Worm (Caenorhabditis elegans) whole organism, L4 larva: ENCODE results near the gene ZK1290.10.
A peak's percentile ranks its signal among the peaks of the same experiment; 100 is the strongest.

ENCODE experiments used
- F37D6.2 ChIP-seq: sonication (generic microtip); optimal IDR thresholded peaks from 2 replicates; lab custom pipeline; 2016; ENCODE audit warnings: mild to moderate bottlenecking, missing genetic modification characterization, missing compliant biosample characterization
- ZK337.2 ChIP-seq: fragments of 200-800 bp; sonication (Bioruptor generic); IDR thresholded peaks from 2 replicates; pipeline ENCODE4 v1.3.6; 2022; ENCODE audit warnings: missing genetic modification reagents, missing genetic modification characterization, missing compliant biosample characterization
- aha-1 ChIP-seq: fragments of 150-350 bp; peaks from one replicate; lab custom pipeline; 2014; ENCODE audit warnings: missing biosample characterization, missing genetic modification characterization
- ama-1 ChIP-seq: fragments of 150-350 bp; optimal IDR thresholded peaks from 2 replicates; lab custom pipeline; 2014; ENCODE audit warnings: inconsistent platforms, mixed read lengths
- ceh-32 ChIP-seq: sonication (generic microtip); optimal IDR thresholded peaks from 2 replicates; lab custom pipeline; 2016; ENCODE audit warnings: mild to moderate bottlenecking, missing genetic modification characterization, missing compliant biosample characterization; ENCODE audit not compliant: poor library complexity
- ctbp-1 ChIP-seq: fragments of 200-800 bp; sonication (Bioruptor generic); IDR thresholded peaks from 2 replicates; pipeline ENCODE4 v1.3.6; 2022; ENCODE audit warnings: missing genetic modification reagents, missing genetic modification characterization, missing compliant biosample characterization
- dpl-1 ChIP-seq: fragments of 150-350 bp; optimal IDR thresholded peaks from 2 replicates; lab custom pipeline; 2014; ENCODE audit warnings: missing biosample characterization, missing genetic modification reagents, missing genetic modification characterization
- duxl-1 ChIP-seq: sonication (generic microtip); optimal IDR thresholded peaks from 2 replicates; lab custom pipeline; 2016; ENCODE audit warnings: mild to moderate bottlenecking, missing genetic modification characterization, moderate library complexity, missing compliant biosample characterization; ENCODE audit not compliant: poor library complexity
- dve-1 ChIP-seq: sonication (generic microtip); optimal IDR thresholded peaks from 2 replicates; lab custom pipeline; 2017; ENCODE audit warnings: antibody characterized with exemption, mild to moderate bottlenecking, missing genetic modification characterization, missing compliant biosample characterization; ENCODE audit not compliant: insufficient read depth
- egl-27 ChIP-seq: sonication (generic microtip); optimal IDR thresholded peaks from 3 replicates; lab custom pipeline; 2017; ENCODE audit warnings: missing biosample characterization, missing genetic modification reagents, missing genetic modification characterization
- egl-43 ChIP-seq: fragments of 200-800 bp; sonication (Bioruptor generic); IDR thresholded peaks from 2 replicates; pipeline ENCODE4 v1.3.6; 2022; ENCODE audit warnings: missing genetic modification reagents, missing genetic modification characterization, missing compliant biosample characterization
- hmg-1.1 ChIP-seq: fragments of 200-800 bp; sonication (Bioruptor generic); IDR thresholded peaks from 2 replicates; pipeline ENCODE4 v1.3.6; 2022; ENCODE audit warnings: missing genetic modification reagents, missing genetic modification characterization, missing compliant biosample characterization
- lin-29 ChIP-seq: fragments of 200-800 bp; sonication (Bioruptor generic); IDR thresholded peaks from 2 replicates; pipeline ENCODE4 v1.3.6; 2022; ENCODE audit warnings: missing genetic modification reagents, missing genetic modification characterization, missing compliant biosample characterization
- lsy-2 ChIP-seq, 2 experiments: fragments of 150-350 bp in 1 of 2; sonication (generic microtip) in 1 of 2; optimal IDR thresholded peaks; 2 replicates each; lab custom pipeline; 2014 to 2017; ENCODE audit warnings: missing biosample characterization in 2 of 2, missing genetic modification characterization in 2 of 2
- mep-1 ChIP-seq: fragments of 150-350 bp; sonication (generic microtip); optimal IDR thresholded peaks from 3 replicates; lab custom pipeline; 2014; ENCODE audit warnings: missing biosample characterization, missing genetic modification characterization
- mxl-2 ChIP-seq: fragments of 200-800 bp; sonication (Bioruptor generic); conservative IDR thresholded peaks from 2 replicates; pipeline ENCODE4 v1.3.6; 2022; ENCODE audit warnings: missing genetic modification reagents, missing genetic modification characterization, missing compliant biosample characterization
- nhr-10 ChIP-seq: fragments of 150-350 bp; optimal IDR thresholded peaks from 2 replicates; lab custom pipeline; 2014; ENCODE audit warnings: missing biosample characterization, missing genetic modification characterization
- nhr-25 ChIP-seq: sonication (generic microtip); optimal IDR thresholded peaks from 2 replicates; lab custom pipeline; 2017; ENCODE audit warnings: missing genetic modification characterization, mild to moderate bottlenecking, missing compliant biosample characterization, antibody characterized with exemption, moderate library complexity, borderline replicate concordance; ENCODE audit not compliant: insufficient read depth
- nhr-41 ChIP-seq: fragments of 200-800 bp; sonication (Bioruptor generic); IDR thresholded peaks from 2 replicates; pipeline ENCODE4 v1.3.6; 2022; ENCODE audit warnings: missing genetic modification reagents, missing genetic modification characterization, missing compliant biosample characterization
- nhr-48 ChIP-seq: sonication (generic microtip); optimal IDR thresholded peaks from 2 replicates; lab custom pipeline; 2016; ENCODE audit warnings: mild to moderate bottlenecking, missing genetic modification characterization, missing compliant biosample characterization
- nhr-76 ChIP-seq: fragments of 150-350 bp; optimal IDR thresholded peaks from 2 replicates; lab custom pipeline; 2014; ENCODE audit warnings: missing biosample characterization, missing genetic modification characterization
- nhr-77 ChIP-seq: fragments of 150-350 bp; optimal IDR thresholded peaks from 2 replicates; lab custom pipeline; 2014; ENCODE audit warnings: missing biosample characterization, missing genetic modification characterization
- php-3 ChIP-seq: fragments of 200-800 bp; sonication (Bioruptor generic); IDR thresholded peaks from 2 replicates; pipeline ENCODE4 v1.3.6; 2022; ENCODE audit warnings: missing genetic modification reagents, missing genetic modification characterization, missing compliant biosample characterization
- set-16 ChIP-seq: fragments of 200-800 bp; sonication (Bioruptor generic); IDR thresholded peaks from 2 replicates; pipeline ENCODE4 v1.3.6; 2022; ENCODE audit warnings: missing genetic modification reagents, missing genetic modification characterization, missing compliant biosample characterization
- snpc-1.2 ChIP-seq: fragments of 200-800 bp; sonication (Bioruptor generic); IDR thresholded peaks from 2 replicates; pipeline ENCODE4 v1.3.6; 2022; ENCODE audit warnings: missing genetic modification reagents, missing genetic modification characterization, missing compliant biosample characterization
- spr-3 ChIP-seq: fragments of 200-800 bp; sonication (Bioruptor generic); optimal IDR thresholded peaks from 2 replicates; lab custom pipeline; 2018; ENCODE audit warnings: mild to moderate bottlenecking, missing genetic modification characterization, missing compliant biosample characterization
- tag-97 ChIP-seq: fragments of 200-800 bp; sonication (Bioruptor generic); IDR thresholded peaks from 2 replicates; pipeline ENCODE4 v1.3.6; 2022; ENCODE audit warnings: missing genetic modification characterization, missing compliant biosample characterization
- tra-1 ChIP-seq: fragments of 200-800 bp; sonication (Bioruptor generic); IDR thresholded peaks from 2 replicates; pipeline ENCODE4 v1.3.6; 2022; ENCODE audit warnings: missing genetic modification reagents, missing genetic modification characterization, missing compliant biosample characterization
- unc-39 ChIP-seq: sonication (generic microtip); optimal IDR thresholded peaks from 2 replicates; lab custom pipeline; 2017; ENCODE audit warnings: missing biosample characterization, missing genetic modification characterization
- unc-62 ChIP-seq, 3 experiments: fragments of 150-350 bp in 1 of 3; sonication (generic microtip); optimal IDR thresholded peaks in 2 of 3; peaks in 1 of 3; 1 replicate in 1 of 3; 2 replicates in 2 of 3; lab custom pipeline; 2014 to 2017; ENCODE audit warnings: missing biosample characterization in 3 of 3, missing genetic modification characterization in 3 of 3, missing genetic modification reagents in 3 of 3, missing genotype in 1 of 3
- zag-1 ChIP-seq: fragments of 150-350 bp; optimal IDR thresholded peaks from 2 replicates; lab custom pipeline; 2014; ENCODE audit warnings: missing biosample characterization, missing genetic modification characterization
- zfp-3 ChIP-seq: fragments of 200-800 bp; sonication (Bioruptor generic); conservative IDR thresholded peaks from 2 replicates; pipeline ENCODE4 v1.3.6; 2022; ENCODE audit warnings: missing genetic modification reagents, missing genetic modification characterization, missing compliant biosample characterization
- zip-11 ChIP-seq: fragments of 200-800 bp; sonication (Bioruptor generic); IDR thresholded peaks from 2 replicates; pipeline ENCODE4 v1.3.6; 2022; ENCODE audit warnings: missing genetic modification characterization, missing compliant biosample characterization
- zip-2 ChIP-seq: fragments of 150-350 bp; optimal IDR thresholded peaks from 2 replicates; lab custom pipeline; 2014; ENCODE audit warnings: missing biosample characterization, missing genetic modification characterization

Gene ZK1290.10

DNA sequence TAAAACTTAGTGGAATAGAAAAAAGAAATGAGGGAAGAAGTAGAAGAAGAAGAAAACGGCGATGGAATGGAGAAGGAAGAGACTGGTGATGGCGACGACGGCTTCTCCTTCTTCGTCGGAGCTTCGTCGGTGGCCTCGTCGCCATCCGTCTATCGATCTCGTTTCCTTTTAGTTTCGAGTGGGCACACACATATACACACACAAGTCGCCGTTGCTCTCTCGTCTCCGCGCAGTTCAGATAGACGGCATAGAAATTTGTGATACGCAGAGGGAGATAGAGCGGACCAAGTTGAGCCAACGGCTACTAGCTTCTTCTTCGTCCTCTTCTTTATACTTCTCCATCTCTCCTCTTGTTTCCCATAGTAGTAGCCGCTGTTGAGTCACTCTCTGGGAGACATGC, 39.5 kb upstream of the ZK1290.10 start (continued):
- TF ChIP-seq lsy-2 (tag; optimal IDR thresholded peaks at IDR 0.05; lab: Kevin White, UChicago) (peak in 1 of 2 experiments; percentile 27), php-3 (no peak), ama-1 (lab: Kevin White, UChicago) (no peak), set-16 (peak; percentile 54; the same call in 1 of the 2 replicates), zfp-3 (no peak), zip-11 (GFP tag; lab: Robert Waterston, UW) (no peak), ZK337.2 (GFP tag; lab: Robert Waterston, UW) (no peak), F37D6.2 (tag; lab: Kevin White, UChicago) (peak; percentile 80), ctbp-1 (peak; percentile 72; the same call in 1 of the 2 replicates), mep-1 (tag; lab: Kevin White, UChicago) (peak; percentile 25), dpl-1 (no peak), nhr-41 (GFP tag; lab: Robert Waterston, UW) (no peak), tag-97 (GFP tag; lab: Robert Waterston, UW) (no peak), egl-43 (GFP tag; lab: Robert Waterston, UW) (0 out of 2 replicates have a peak, but pooled peaks have one; percentile 43), nhr-48 (tag; lab: Kevin White, UChicago) (no peak), nhr-76 (tag; lab: Kevin White, UChicago) (no peak), unc-39 (tag; lab: Kevin White, UChicago) (no peak), lin-29 (GFP tag; lab: Robert Waterston, UW) (no peak)

DNA sequence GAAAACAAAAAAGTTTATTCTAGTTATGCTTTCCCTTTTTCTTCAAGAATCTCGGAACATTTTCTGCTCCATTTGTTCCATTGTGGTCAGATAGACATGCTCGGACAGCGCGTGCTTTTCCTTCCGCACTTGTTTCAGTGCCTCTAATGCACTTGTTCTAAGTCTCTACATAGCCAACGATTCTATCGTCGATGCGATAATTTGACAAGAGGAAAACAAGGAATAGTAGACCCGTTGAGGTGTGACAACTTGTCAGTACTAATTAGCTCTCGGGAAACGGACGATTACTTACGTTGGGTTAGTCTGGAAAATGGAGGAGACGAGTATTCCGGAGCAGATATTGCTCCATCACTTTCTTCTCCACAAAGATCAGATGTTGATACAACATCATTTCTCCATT, 34.6 kb upstream of the ZK1290.10 start:
- TF ChIP-seq unc-62 (GFP tag; optimal IDR thresholded peaks at IDR 0.05 in 1 of 2; lab: Kevin White, UChicago) (peak in 1 of 2 experiments; percentile 94), unc-62 (tag; optimal IDR thresholded peaks at IDR 0.05; lab: Kevin White, UChicago) (no peak), hmg-1.1 (GFP tag; lab: Robert Waterston, UW) (no peak), mxl-2 (GFP tag; lab: Robert Waterston, UW) (no peak)

DNA sequence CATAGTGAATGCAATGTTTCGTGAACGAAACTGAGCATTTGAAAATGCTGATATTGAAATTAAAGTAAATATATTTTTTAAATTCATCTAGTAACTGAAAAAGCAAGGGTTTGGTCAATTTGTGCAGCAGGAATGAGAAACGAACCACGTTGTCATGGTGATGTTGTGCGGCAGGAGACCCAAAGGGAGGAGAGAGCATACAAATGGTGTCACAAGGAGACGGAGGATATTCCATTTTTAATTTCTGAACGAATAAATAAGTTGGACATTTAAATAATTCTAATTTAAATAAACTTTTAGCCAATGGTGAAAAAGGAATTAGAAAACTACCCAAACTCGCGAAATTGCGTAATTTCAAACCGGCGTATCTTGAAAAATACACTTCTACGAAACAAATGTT, 29.8 kb upstream of the ZK1290.10 start, which contains the start of gene mks-3:
mks-3 (minus strand) TSS at position 101 of the 400 bp plus-strand sequence.
- TF ChIP-seq snpc-1.2 (GFP tag; lab: Robert Waterston, UW): no peak
- TF ChIP-seq zip-2 (tag; lab: Kevin White, UChicago): no peak
- TF ChIP-seq F37D6.2 (tag; lab: Kevin White, UChicago): no peak
- TF ChIP-seq, all 104 proteins: peak for 0

DNA sequence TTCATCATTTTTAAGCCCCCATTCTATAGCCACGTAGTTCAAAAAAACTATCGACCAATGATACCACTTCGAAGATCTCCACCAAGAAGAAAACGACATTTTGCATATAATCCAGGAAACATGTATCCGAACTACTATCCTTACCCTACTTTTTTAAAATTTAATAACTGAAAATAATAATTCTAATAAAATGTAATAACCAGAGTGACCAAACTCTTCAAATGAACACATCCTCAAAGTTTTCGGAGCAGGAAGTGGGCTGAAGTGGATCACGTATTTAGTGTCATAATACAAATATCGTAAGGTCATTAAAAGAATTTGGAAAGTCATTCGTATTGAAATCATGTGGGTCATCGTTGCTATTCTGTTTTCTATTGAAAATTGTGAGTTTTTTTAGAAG, 23.7 kb upstream of the ZK1290.10 start, which contains the start of gene F35D2.6:
F35D2.6 (plus strand) TSS at position 301 of the 400 bp plus-strand sequence.
- no peak for TF ChIP-seq tra-1 (GFP tag; lab: Robert Waterston, UW)
- no peak for TF ChIP-seq nhr-10 (tag; lab: Kevin White, UChicago)
- TF ChIP-seq nhr-25 (tag; lab: Kevin White, UChicago): no peak
- TF ChIP-seq egl-27 (tag; lab: Kevin White, UChicago): no peak
- TF ChIP-seq, all 104 proteins: peak for 0

DNA sequence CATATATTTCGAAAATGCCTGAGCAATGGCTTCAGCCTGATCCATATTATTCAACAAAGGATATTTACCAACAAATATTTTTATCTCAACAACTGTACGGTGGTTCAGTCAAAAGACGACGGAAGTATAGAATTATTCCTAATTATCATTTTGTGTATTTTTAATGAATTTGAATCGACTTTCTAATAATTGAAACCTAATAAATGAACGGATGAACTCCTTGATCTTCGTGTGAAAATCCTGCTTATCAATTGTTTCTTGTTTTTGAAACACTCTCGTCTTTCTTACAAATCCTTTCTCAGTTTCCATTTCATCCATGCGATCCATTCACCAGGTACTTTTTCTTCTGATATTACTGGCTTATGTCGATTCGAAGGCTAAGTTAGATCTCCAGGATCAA, 21.9 kb upstream of the ZK1290.10 start, which contains the start of gene F35D2.1:
F35D2.1 (plus strand) TSS at position 301 of the 400 bp plus-strand sequence.
- no peak for TF ChIP-seq spr-3 (GFP tag; lab: Kevin White, UChicago)

DNA sequence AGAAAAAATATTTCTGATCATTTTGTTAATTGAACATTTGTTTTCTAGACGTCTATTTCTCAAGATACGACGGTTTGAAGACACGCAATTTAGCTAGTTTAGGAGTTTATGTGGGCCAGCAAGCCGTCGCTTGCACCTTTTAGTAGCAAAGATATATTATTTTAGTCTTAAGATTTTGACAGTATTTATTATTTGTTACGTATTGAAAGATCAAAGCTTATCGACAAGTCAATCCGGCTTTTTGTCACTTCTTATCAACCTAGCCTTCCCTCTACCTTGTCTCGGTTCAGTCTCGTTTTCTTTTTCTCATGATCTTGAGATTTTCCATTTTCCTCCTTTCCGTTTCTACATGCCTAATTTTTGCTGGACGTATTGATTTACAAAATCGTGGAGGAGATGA, 20.4 kb upstream of the ZK1290.10 start, which contains the start of gene F35D2.2:
F35D2.2 (plus strand) TSS at position 301 of the 400 bp plus-strand sequence.
- TF ChIP-seq nhr-76 (tag; lab: Kevin White, UChicago) (no peak), aha-1 (tag; lab: Kevin White, UChicago) (peak; percentile 53), zag-1 (tag; lab: Kevin White, UChicago) (no peak), dve-1 (tag; lab: Kevin White, UChicago) (no peak), nhr-48 (tag; lab: Kevin White, UChicago) (no peak), egl-43 (GFP tag; lab: Robert Waterston, UW) (no peak), ceh-32 (tag; lab: Kevin White, UChicago) (no peak), duxl-1 (tag; lab: Kevin White, UChicago) (no peak), nhr-77 (tag; lab: Kevin White, UChicago) (no peak)
- TF ChIP-seq, all 104 proteins: peak for 1
